Worm (Caenorhabditis elegans): ENCODE data around the gene rmd-3.

ce11 chrII:11333846-11334638, 5.4 kb downstream of the rmd-3 start:
- TF ChIP-seq ztf-11 (tag; optimal IDR thresholded peaks at IDR 0.05) = no peak
- TF ChIP-seq ceh-43 (GFP tag; optimal IDR thresholded peaks at IDR 0.05) = no peak
- TF ChIP-seq nhr-76 (tag; optimal IDR thresholded peaks at IDR 0.05) = no peak
- TF ChIP-seq mep-1 (tag; optimal IDR thresholded peaks at IDR 0.05) = no peak
- TF ChIP-seq nhr-237 (tag; optimal IDR thresholded peaks at IDR 0.05) = no peak
- TF ChIP-seq nhr-12 (tag; optimal IDR thresholded peaks at IDR 0.05) = no peak
- no peak for TF ChIP-seq ceh-83 (GFP tag; optimal IDR thresholded peaks at IDR 0.05)
- no peak for TF ChIP-seq unc-62 (GFP tag; optimal IDR thresholded peaks at IDR 0.05)
- TF ChIP-seq elt-3 (tag; optimal IDR thresholded peaks at IDR 0.05) = no peak
- TF ChIP-seq snpc-4 (tag; optimal IDR thresholded peaks at IDR 0.05) = no peak
- no peak for TF ChIP-seq elt-1 (tag; optimal IDR thresholded peaks at IDR 0.05; ENCODE audit: borderline replicate concordance, insufficient read depth)
- no peak for TF ChIP-seq blmp-1 (tag; optimal IDR thresholded peaks at IDR 0.05)

All from whole organism, mixed stage, embryonic.